Worm (Caenorhabditis elegans) whole organism, late embryonic: ENCODE data around the gene sek-1.

Experiments
- K09A11.1 ChIP-seq: sonication (generic microtip); optimal IDR thresholded peaks from 2 replicates; lab custom pipeline; 2017; ENCODE audit warnings: antibody characterized with exemption, mild to moderate bottlenecking, missing genetic modification characterization, missing compliant biosample characterization; ENCODE audit not compliant: insufficient read depth
- ama-1 ChIP-seq: fragments of 150-350 bp; optimal IDR thresholded peaks from 2 replicates; lab custom pipeline; 2014
- ceh-48 ChIP-seq: sonication (generic microtip); optimal IDR thresholded peaks from 2 replicates; lab custom pipeline; 2016; ENCODE audit warnings: missing genetic modification characterization, inconsistent platforms, missing compliant biosample characterization
- ceh-9 ChIP-seq: sonication (generic microtip); optimal IDR thresholded peaks from 2 replicates; lab custom pipeline; 2016; ENCODE audit warnings: mild to moderate bottlenecking, missing genetic modification characterization, inconsistent platforms, missing compliant biosample characterization
- ets-4 ChIP-seq: sonication (generic microtip); optimal IDR thresholded peaks from 2 replicates; lab custom pipeline; 2016; ENCODE audit warnings: missing genetic modification characterization, missing compliant biosample characterization
- hlh-15 ChIP-seq: sonication (generic microtip); optimal IDR thresholded peaks from 2 replicates; lab custom pipeline; 2016; ENCODE audit warnings: missing genetic modification characterization, missing compliant biosample characterization
- hlh-8 ChIP-seq: sonication (generic microtip); optimal IDR thresholded peaks from 2 replicates; lab custom pipeline; 2016; ENCODE audit warnings: missing genotype, missing genetic modification characterization, missing compliant biosample characterization
- nhr-11 ChIP-seq: fragments of 150-350 bp; optimal IDR thresholded peaks from 2 replicates; lab custom pipeline; 2014; ENCODE audit warnings: missing biosample characterization, missing genetic modification characterization
- nhr-232 ChIP-seq: sonication (generic microtip); optimal IDR thresholded peaks from 2 replicates; lab custom pipeline; 2016; ENCODE audit warnings: missing genetic modification characterization, missing compliant biosample characterization
- odd-2 ChIP-seq: sonication (generic microtip); optimal IDR thresholded peaks from 2 replicates; lab custom pipeline; 2017; ENCODE audit warnings: antibody characterized with exemption, mild to moderate bottlenecking, missing genetic modification characterization, missing compliant biosample characterization
- pha-2 ChIP-seq: sonication (generic microtip); optimal IDR thresholded peaks from 2 replicates; lab custom pipeline; 2017; ENCODE audit warnings: mild to moderate bottlenecking, missing genetic modification characterization, missing compliant biosample characterization
- ref-2 ChIP-seq: sonication (generic microtip); optimal IDR thresholded peaks from 2 replicates; lab custom pipeline; 2016; ENCODE audit warnings: missing genetic modification characterization, missing compliant biosample characterization
- unc-42 ChIP-seq: sonication (generic microtip); optimal IDR thresholded peaks from 2 replicates; lab custom pipeline; 2016; ENCODE audit warnings: missing genotype, missing genetic modification characterization, missing compliant biosample characterization
- unc-55 ChIP-seq: sonication (generic microtip); optimal IDR thresholded peaks from 2 replicates; lab custom pipeline; 2017; ENCODE audit warnings: missing biosample characterization, missing genetic modification reagents, missing genetic modification characterization

DNA sequence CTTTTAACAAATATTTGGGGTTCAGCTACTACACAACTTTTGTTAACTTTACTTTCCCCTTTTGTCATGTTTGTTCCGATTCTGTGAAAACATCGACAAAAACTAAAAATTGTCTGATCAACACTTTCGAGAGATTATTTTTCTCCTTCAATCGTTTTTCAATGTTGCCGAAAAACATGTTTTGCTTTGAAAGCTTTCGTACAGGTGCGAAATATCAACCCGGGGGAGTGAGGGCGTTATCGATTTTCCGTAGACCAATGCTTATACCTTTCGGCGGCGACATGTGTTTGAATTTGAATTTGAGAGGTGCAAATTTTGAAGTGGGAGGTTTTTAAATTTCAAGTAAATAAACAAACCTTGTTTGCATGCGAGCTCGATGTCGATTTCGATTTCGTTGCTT, 8.1 kb upstream of the sek-1 start:
- TF ChIP-seq unc-55 (GFP tag; lab: Kevin White, UChicago), result no peak
- TF ChIP-seq ref-2 (tag; lab: Kevin White, UChicago), result no peak
- TF ChIP-seq ceh-48 (tag; lab: Kevin White, UChicago), result no peak
- no peak for TF ChIP-seq odd-2 (tag; lab: Kevin White, UChicago)
- no peak for TF ChIP-seq unc-42 (tag; lab: Kevin White, UChicago)
- TF ChIP-seq K09A11.1, result no peak
- TF ChIP-seq ceh-9 (tag; lab: Kevin White, UChicago), result no peak
- TF ChIP-seq pha-2, result no peak
- no peak for TF ChIP-seq nhr-232
- TF ChIP-seq ama-1 (lab: Kevin White, UChicago), result no peak
- TF ChIP-seq nhr-11 (tag; lab: Kevin White, UChicago), result no peak
- TF ChIP-seq hlh-8, result no peak
- TF ChIP-seq ets-4 (tag; lab: Kevin White, UChicago), result no peak
- no peak for TF ChIP-seq hlh-15 (tag; lab: Kevin White, UChicago)
